Fruit fly (Drosophila melanogaster) whole organism, wandering third instar larva: ENCODE data around the gene Ugt35D1.
A peak's percentile ranks its signal among the peaks of the same experiment; 100 is the strongest.

Experiments used
- Abd-B ChIP-seq: fragments of >200 bp; optimal IDR thresholded peaks from 2 replicates; lab custom pipeline; 2017; ENCODE audit warnings: missing biosample characterization, missing genetic modification characterization
- CrebA ChIP-seq: fragments of 200-800 bp; sonication (Bioruptor generic); optimal IDR thresholded peaks from 2 replicates; lab custom pipeline; 2016; ENCODE audit warnings: missing biosample characterization, mild to moderate bottlenecking, missing genetic modification characterization, borderline replicate concordance
- GATAd ChIP-seq: sonication (Bioruptor generic); optimal IDR thresholded peaks from 2 replicates; lab custom pipeline; 2016; ENCODE audit warnings: missing biosample characterization, missing genetic modification characterization
- Rel ChIP-seq, 2 experiments: fragments of 200-800 bp; sonication (Bioruptor generic) in 1 of 2; optimal IDR thresholded peaks; 2 replicates in 1 of 2; 3 replicates in 1 of 2; lab custom pipeline; 2016 to 2019; ENCODE audit warnings: mild to moderate bottlenecking in 2 of 2, missing biosample characterization in 2 of 2, missing genetic modification characterization in 2 of 2, moderate library complexity in 1 of 2
- br ChIP-seq: fragments of 200-800 bp; sonication (Bioruptor generic); optimal IDR thresholded peaks from 2 replicates; lab custom pipeline; 2016; ENCODE audit warnings: missing biosample characterization, missing genetic modification characterization
- dl ChIP-seq, 2 experiments: fragments of 175-275, 200-275 bp in 1 of 2; fragments of 200-275 bp in 1 of 2; sonication (Bioruptor generic); optimal IDR thresholded peaks; lab custom pipeline; 2018; ENCODE audit warnings: mild to moderate bottlenecking in 2 of 2, missing biosample characterization in 2 of 2, missing genetic modification characterization in 2 of 2, moderate library complexity in 2 of 2; ENCODE audit not compliant: partially characterized antibody in 2 of 2, insufficient read depth in 1 of 2
- fru ChIP-seq: fragments of 200-800 bp; sonication (Bioruptor generic); optimal IDR thresholded peaks from 3 replicates; lab custom pipeline; 2016; ENCODE audit warnings: missing biosample characterization, mild to moderate bottlenecking, missing genetic modification characterization
- psq ChIP-seq: fragments of 200-800 bp; sonication (Bioruptor generic); optimal IDR thresholded peaks from 3 replicates; lab custom pipeline; 2017; ENCODE audit warnings: missing biosample characterization, mild to moderate bottlenecking, missing genetic modification characterization, moderate library complexity
- usp ChIP-seq: fragments of >200 bp; optimal IDR thresholded peaks from 2 replicates; lab custom pipeline; 2017; ENCODE audit warnings: missing biosample characterization, missing genetic modification characterization

DNA sequence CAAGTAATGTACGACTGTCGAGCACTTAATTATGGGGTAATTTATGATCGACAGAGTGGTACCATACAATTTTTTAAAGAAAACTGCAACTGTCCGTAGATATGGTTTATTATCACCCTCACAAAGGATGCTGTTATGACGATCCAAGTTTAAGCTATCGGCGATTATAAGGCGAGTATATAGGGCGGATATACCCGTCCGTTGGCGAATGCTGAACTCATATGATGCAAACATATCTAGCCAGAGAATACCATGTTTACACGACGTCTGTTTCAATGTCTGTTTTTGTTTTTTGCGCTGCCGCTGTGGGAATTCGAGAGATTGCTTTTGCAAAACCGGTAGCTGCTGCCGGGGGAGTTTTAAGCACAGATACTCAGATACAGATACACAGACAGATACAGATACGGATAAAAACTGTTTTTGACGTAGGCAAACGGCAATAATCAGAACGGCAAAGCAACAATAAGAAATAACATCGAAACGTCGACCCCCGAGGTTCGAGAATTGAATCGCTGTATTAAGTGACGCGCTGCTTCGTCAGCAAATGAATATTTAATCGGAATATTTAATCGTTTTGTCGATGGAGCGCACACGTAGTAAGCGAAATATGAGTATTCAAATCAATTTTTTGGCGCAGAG lies 42.4 kb upstream of the Ugt35D1 start:
- TF ChIP-seq br (GFP tag; lab: Kevin White, UChicago), result no peak
- no peak for TF ChIP-seq dl (GFP tag; optimal IDR thresholded peaks at IDR 0.05; lab: Kevin White, UChicago; ENCODE audit: insufficient read depth in 1 of 2, partially characterized antibody in 2 of 2)
- TF ChIP-seq psq, result no peak
- TF ChIP-seq usp (GFP tag; lab: Kevin White, UChicago), result no peak
- no peak for TF ChIP-seq fru (GFP tag; lab: Kevin White, UChicago)
- no peak for TF ChIP-seq GATAd (GFP tag; lab: Kevin White, UChicago)
- TF ChIP-seq Rel (GFP tag; optimal IDR thresholded peaks at IDR 0.05; lab: Kevin White, UChicago), result no peak
- no peak for TF ChIP-seq Rel (tag; optimal IDR thresholded peaks at IDR 0.05; lab: Kevin White, UChicago)
- peak; percentile 35 for TF ChIP-seq CrebA
- no peak for TF ChIP-seq Abd-B (GFP tag; lab: Kevin White, UChicago)
